Worm (Caenorhabditis elegans): ENCODE results near the gene Y116A8C.33.
"Not testable (repeated sequence)": the region's sequence is repeated elsewhere in the genome, so short reads cannot be mapped to it uniquely, and the experiment has no call there.

Gene Y116A8C.33

DNA sequence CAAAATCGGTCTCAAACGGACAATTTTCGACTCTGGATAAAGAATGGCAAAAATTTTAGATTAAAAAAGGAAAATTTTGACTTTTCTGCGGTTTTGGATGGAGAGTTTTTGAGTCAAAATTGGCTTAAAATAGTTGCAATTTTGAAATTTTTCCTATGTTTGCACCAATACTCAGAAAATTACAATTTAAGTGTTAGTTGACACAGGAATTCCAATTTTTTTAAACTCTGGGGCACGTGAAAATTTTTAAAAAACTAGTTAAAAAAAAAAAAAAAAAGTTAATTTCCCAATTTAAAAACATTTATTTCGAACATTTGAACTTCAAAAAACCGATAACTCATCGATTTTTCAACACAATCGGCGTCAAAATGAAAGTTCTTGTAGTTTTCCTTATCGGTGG is at the start of gene Y116A8C.33:
TSS of gene Y116A8C.33 (plus strand) at position 301 of the 400 bp plus-strand sequence.
- TF ChIP-seq cebp-1 (GFP tag; IDR thresholded peaks at IDR 0.05) (no peak), cebp-1 (tag; optimal IDR thresholded peaks at IDR 0.05) (peak; percentile 13), xnd-1 (tag; optimal IDR thresholded peaks at IDR 0.05) (no peak)

DNA sequence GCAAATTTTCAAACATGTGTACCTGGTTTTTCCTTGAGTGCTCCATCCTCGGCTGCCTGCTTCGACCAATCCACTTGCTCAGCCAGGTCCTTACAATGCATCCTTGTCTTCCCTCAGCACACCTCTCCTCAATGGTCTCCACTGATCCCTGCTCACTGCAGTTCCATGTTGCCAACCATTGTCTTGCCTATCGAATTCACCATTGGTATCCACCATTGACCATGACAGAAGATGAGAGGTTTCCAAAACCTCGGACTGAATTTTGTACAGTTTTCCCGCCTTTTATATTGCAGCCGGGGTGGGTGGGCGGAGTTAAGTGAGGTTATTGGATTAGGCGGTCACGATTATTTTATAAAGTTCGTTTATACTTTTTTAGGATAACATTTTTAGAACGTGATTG is 48.2 kb upstream of the Y116A8C.33 start, which contains the start of gene Y116A8C.467:
TSS of gene Y116A8C.467 (minus strand) at position 101 of the 400 bp plus-strand sequence.
- not testable (repeated sequence) for TF ChIP-seq xnd-1 (tag; optimal IDR thresholded peaks at IDR 0.05); dpl-1 (GFP tag; optimal IDR thresholded peaks at IDR 0.05); hmg-1.2 (GFP tag; IDR thresholded peaks at IDR 0.05)

DNA sequence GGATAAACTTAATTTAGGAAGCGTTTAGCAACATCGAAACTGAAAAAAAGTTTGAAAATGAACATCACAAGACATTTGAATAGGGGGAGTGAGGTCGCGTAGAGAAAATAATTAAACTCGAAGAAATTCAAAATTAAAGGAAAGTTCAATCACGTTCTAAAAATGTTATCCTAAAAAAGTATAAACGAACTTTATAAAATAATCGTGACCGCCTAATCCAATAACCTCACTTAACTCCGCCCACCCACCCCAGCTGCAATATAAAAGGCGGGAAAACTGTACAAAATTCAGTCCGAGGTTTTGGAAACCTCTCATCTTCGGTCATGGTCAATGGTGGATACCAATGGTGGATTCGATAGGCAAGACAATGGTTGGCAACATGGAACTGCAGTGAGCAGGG is 47.0 kb upstream of the Y116A8C.33 start, which contains the start of gene Y116A8C.465:
TSS of gene Y116A8C.465 (plus strand) at position 301 of the 400 bp plus-strand sequence.
- not testable (repeated sequence) for TF ChIP-seq K12H6.12 (tag; optimal IDR thresholded peaks at IDR 0.05); F23B12.7 (tag; optimal IDR thresholded peaks at IDR 0.05; ENCODE audit: insufficient read depth); bed-1 (GFP tag; IDR thresholded peaks at IDR 0.05)

DNA sequence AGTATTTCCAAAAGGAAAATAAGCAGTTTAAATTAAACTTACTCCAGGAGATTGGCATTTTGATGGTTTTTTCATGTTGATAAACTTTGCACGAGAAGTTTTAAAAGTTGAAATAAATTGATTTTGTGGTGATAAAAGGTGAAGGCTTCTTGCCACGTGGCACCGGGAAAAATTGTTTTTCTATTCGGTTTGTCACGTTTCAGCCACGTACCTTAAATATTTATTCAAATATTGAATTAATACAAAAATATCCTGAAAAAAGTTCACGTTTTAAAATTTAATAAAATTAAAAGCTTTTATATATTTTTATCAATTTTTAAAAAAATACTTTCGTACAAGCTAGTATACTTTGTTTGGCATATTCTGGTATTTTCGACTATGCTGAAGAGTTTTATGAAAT is 41.1 kb upstream of the Y116A8C.33 start, which contains the start of gene Y116A8C.24:
TSS of gene Y116A8C.24 (minus strand) at position 101 of the 400 bp plus-strand sequence.
- not testable (repeated sequence) for TF ChIP-seq ceh-79 (tag; optimal IDR thresholded peaks at IDR 0.05); aptf-2 (GFP tag; conservative IDR thresholded peaks at IDR 0.05); ZK185.1 (tag; optimal IDR thresholded peaks at IDR 0.05; ENCODE audit: poor library complexity, severe bottlenecking)

DNA sequence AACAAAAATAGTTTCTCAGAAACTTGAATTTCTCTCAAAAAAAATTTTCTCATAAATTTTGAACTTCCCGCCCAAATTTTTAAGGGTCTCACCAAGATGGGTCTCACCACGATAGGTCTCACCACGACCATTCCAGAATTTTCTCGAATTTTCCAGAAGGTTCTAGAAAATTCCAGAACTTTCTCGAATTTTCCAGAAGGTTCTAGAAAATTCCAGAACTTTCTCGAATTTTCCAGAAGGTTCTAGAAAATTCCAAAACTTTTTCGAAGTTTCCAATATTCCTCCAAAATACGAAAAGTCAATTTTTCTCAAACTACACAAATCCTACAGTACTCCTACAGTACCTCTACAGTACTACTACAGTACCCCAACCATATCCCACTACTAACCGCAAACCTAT is 35.9 kb upstream of the Y116A8C.33 start:
- TF ChIP-seq attf-6 (GFP tag; IDR thresholded peaks at IDR 0.05) (peak; percentile 31; the same call in 1 of the 2 replicates), hsf-1 (GFP tag; IDR thresholded peaks at IDR 0.05) (peak; percentile 96)

DNA sequence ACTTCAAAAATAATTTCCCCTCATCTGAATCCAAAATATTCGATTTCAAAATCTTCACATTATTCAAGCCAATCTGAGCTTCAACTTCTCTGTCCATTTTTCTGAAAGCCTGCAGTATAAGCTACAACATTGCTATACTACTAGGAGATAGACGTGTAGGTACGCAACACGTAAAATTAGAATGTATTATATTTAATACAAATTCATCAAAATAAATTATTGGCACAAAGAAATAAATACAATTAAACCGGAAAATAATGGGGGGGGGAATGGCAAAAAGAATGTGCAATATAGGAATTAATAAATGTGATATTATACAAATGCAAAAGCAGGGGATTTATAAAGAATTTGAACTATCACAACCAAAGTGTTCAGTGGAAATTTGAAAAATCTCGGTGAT is 33.3 kb upstream of the Y116A8C.33 start, which contains the start of gene Y116A8C.25:
TSS of gene Y116A8C.25 (minus strand) at position 101 of the 400 bp plus-strand sequence.
- TF ChIP-seq egrh-3 (GFP tag; IDR thresholded peaks at IDR 0.05) (no peak), attf-6 (GFP tag; IDR thresholded peaks at IDR 0.05) (0 out of 2 replicates have a peak, but pooled peaks have one; percentile 24), snpc-4 (GFP tag; optimal IDR thresholded peaks at IDR 0.05) (no peak), snpc-4 (tag; optimal IDR thresholded peaks at IDR 0.05) (peak in 1 of 4 experiments; percentile 15)

DNA sequence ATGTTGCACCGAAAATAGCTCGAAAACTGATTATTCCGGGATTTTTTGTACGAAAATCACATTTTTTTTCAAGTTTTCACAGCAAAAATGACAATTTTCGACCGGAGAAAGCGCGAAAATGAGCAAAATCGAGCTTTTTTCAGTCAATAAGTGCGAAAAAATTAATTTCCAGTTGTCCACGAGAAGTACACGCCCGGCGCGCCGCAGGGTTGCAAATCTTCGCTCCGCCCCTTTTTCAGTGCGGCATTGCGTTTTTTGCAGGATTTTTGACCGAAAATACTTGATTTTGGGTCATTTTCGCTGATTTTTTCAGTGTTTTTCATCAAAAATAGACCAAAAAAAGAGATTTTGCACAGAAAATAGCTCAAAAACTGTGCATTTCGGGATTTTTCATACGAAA is 27.6 kb upstream of the Y116A8C.33 start:
- TF ChIP-seq ekl-4 (GFP tag; IDR thresholded peaks at IDR 0.05): no peak
- peak; percentile 69; the same call in 1 of the 2 replicates for TF ChIP-seq ceh-100 (GFP tag; IDR thresholded peaks at IDR 0.05)
- no peak for TF ChIP-seq Y53G8AR.9 (GFP tag; conservative IDR thresholded peaks at IDR 0.05)
- TF ChIP-seq hmg-20 (GFP tag; IDR thresholded peaks at IDR 0.05): no peak
- no peak for TF ChIP-seq snpc-4 (GFP tag; optimal IDR thresholded peaks at IDR 0.05)
- TF ChIP-seq snpc-4 (tag; optimal IDR thresholded peaks at IDR 0.05): peak in 3 of 4 experiments; percentile 22 to 74 (median 30)
- TF ChIP-seq attf-6 (GFP tag; IDR thresholded peaks at IDR 0.05): peak; percentile 40; the same call in 1 of the 2 replicates
- no peak for TF ChIP-seq dox-1 (GFP tag; IDR thresholded peaks at IDR 0.05)
- TF ChIP-seq chd-7 (tag; optimal IDR thresholded peaks at IDR 0.05): no peak
- TF ChIP-seq ceh-40 (GFP tag; IDR thresholded peaks at IDR 0.05): no peak
- TF ChIP-seq mcd-1 (GFP tag; IDR thresholded peaks at IDR 0.05): peak; percentile 47; the same call in 1 of the 2 replicates
- TF ChIP-seq lsl-1 (GFP tag; optimal IDR thresholded peaks at IDR 0.05): no peak
- no peak for TF ChIP-seq sdz-38 (tag; optimal IDR thresholded peaks at IDR 0.05)
- TF ChIP-seq ceh-58 (GFP tag; IDR thresholded peaks at IDR 0.05): no peak
- no peak for TF ChIP-seq cebp-1 (GFP tag; IDR thresholded peaks at IDR 0.05)
- no peak for TF ChIP-seq cebp-1 (tag; optimal IDR thresholded peaks at IDR 0.05)
- TF ChIP-seq somi-1 (GFP tag; optimal IDR thresholded peaks at IDR 0.05): no peak
